Worm (Caenorhabditis elegans) whole organism, late embryonic: ENCODE results near the gene F53A9.1.

ENCODE experiments used
- C08G9.2 ChIP-seq: sonication (generic microtip); optimal IDR thresholded peaks from 2 replicates; lab custom pipeline; 2016; ENCODE audit warnings: mild to moderate bottlenecking, missing genetic modification characterization, moderate library complexity, missing compliant biosample characterization
- C38D4.7 ChIP-seq: fragments of 200-800 bp; sonication (Bioruptor generic); optimal IDR thresholded peaks from 2 replicates; lab custom pipeline; 2018; ENCODE audit warnings: mild to moderate bottlenecking, missing genetic modification characterization, moderate library complexity, missing compliant biosample characterization
- F13H6.1 ChIP-seq: sonication (generic microtip); optimal IDR thresholded peaks from 2 replicates; lab custom pipeline; 2016; ENCODE audit warnings: missing genetic modification characterization, missing compliant biosample characterization
- K09A11.1 ChIP-seq: sonication (generic microtip); optimal IDR thresholded peaks from 2 replicates; lab custom pipeline; 2017; ENCODE audit warnings: antibody characterized with exemption, mild to moderate bottlenecking, missing genetic modification characterization, missing compliant biosample characterization; ENCODE audit not compliant: insufficient read depth
- T23F11.4 ChIP-seq: fragments of 200-800 bp; sonication (Bioruptor generic); optimal IDR thresholded peaks from 2 replicates; lab custom pipeline; 2018; ENCODE audit warnings: mild to moderate bottlenecking, missing genetic modification characterization, missing compliant biosample characterization
- Y22D7AL.16 ChIP-seq: sonication (generic microtip); optimal IDR thresholded peaks from 2 replicates; lab custom pipeline; 2016; ENCODE audit warnings: missing genetic modification characterization, missing compliant biosample characterization
- ahr-1 ChIP-seq: sonication (generic microtip); optimal IDR thresholded peaks from 2 replicates; lab custom pipeline; 2016; ENCODE audit warnings: missing genetic modification characterization, missing compliant biosample characterization
- ama-1 ChIP-seq: fragments of 150-350 bp; optimal IDR thresholded peaks from 2 replicates; lab custom pipeline; 2014
- ceh-14 ChIP-seq: sonication (generic microtip); optimal IDR thresholded peaks from 2 replicates; lab custom pipeline; 2016; ENCODE audit warnings: missing genotype, missing genetic modification characterization, missing compliant biosample characterization
- ceh-19 ChIP-seq: fragments of 200-800 bp; sonication (Bioruptor generic); optimal IDR thresholded peaks from 2 replicates; lab custom pipeline; 2018; ENCODE audit warnings: mild to moderate bottlenecking, missing genetic modification characterization, missing compliant biosample characterization
- ceh-22 ChIP-seq: sonication (generic microtip); optimal IDR thresholded peaks from 2 replicates; lab custom pipeline; 2017; ENCODE audit warnings: missing biosample characterization, missing genetic modification characterization
- ceh-30 ChIP-seq: fragments of 150-350 bp; optimal IDR thresholded peaks from 2 replicates; lab custom pipeline; 2014; ENCODE audit warnings: missing biosample characterization, missing genetic modification characterization
- ceh-34 ChIP-seq: sonication (generic microtip); optimal IDR thresholded peaks from 2 replicates; lab custom pipeline; 2016; ENCODE audit warnings: mild to moderate bottlenecking, missing genetic modification characterization, missing compliant biosample characterization
- ceh-45 ChIP-seq: fragments of 200-800 bp; sonication (Bioruptor generic); IDR thresholded peaks from 2 replicates; pipeline ENCODE4 v1.3.6; 2022; ENCODE audit warnings: missing genetic modification reagents, missing genetic modification characterization, missing compliant biosample characterization
- ceh-48 ChIP-seq: sonication (generic microtip); optimal IDR thresholded peaks from 2 replicates; lab custom pipeline; 2016; ENCODE audit warnings: missing genetic modification characterization, inconsistent platforms, missing compliant biosample characterization
- ceh-9 ChIP-seq: sonication (generic microtip); optimal IDR thresholded peaks from 2 replicates; lab custom pipeline; 2016; ENCODE audit warnings: mild to moderate bottlenecking, missing genetic modification characterization, inconsistent platforms, missing compliant biosample characterization
- dve-1 ChIP-seq: sonication (generic microtip); optimal IDR thresholded peaks from 2 replicates; lab custom pipeline; 2017; ENCODE audit warnings: antibody characterized with exemption, mild to moderate bottlenecking, missing genetic modification characterization, missing compliant biosample characterization
- elt-2 ChIP-seq: sonication (generic microtip); optimal IDR thresholded peaks from 2 replicates; lab custom pipeline; 2016; ENCODE audit warnings: missing genetic modification reagents, missing genetic modification characterization, missing compliant biosample characterization
- elt-4 ChIP-seq: sonication (generic microtip); optimal IDR thresholded peaks from 2 replicates; lab custom pipeline; 2016; ENCODE audit warnings: missing genetic modification characterization, missing compliant biosample characterization
- eyg-1 ChIP-seq: sonication (generic microtip); optimal IDR thresholded peaks from 2 replicates; lab custom pipeline; 2016; ENCODE audit warnings: missing genotype, missing genetic modification characterization, missing compliant biosample characterization
- fkh-6 ChIP-seq: sonication (generic microtip); optimal IDR thresholded peaks from 2 replicates; lab custom pipeline; 2016; ENCODE audit warnings: missing genetic modification characterization, missing compliant biosample characterization
- gmeb-2 ChIP-seq: sonication (generic microtip); optimal IDR thresholded peaks from 2 replicates; lab custom pipeline; 2016; ENCODE audit warnings: missing genetic modification characterization, inconsistent platforms, missing compliant biosample characterization
- hlh-13 ChIP-seq: fragments of 200-800 bp; sonication (Bioruptor generic); optimal IDR thresholded peaks from 2 replicates; lab custom pipeline; 2018; ENCODE audit warnings: mild to moderate bottlenecking, missing genetic modification characterization, missing compliant biosample characterization
- hlh-6 ChIP-seq: sonication (generic microtip); optimal IDR thresholded peaks from 2 replicates; lab custom pipeline; 2016; ENCODE audit warnings: missing genotype, missing genetic modification characterization, missing compliant biosample characterization
- hlh-8 ChIP-seq: sonication (generic microtip); optimal IDR thresholded peaks from 2 replicates; lab custom pipeline; 2016; ENCODE audit warnings: missing genotype, missing genetic modification characterization, missing compliant biosample characterization
- madf-2 ChIP-seq: sonication (generic microtip); optimal IDR thresholded peaks from 2 replicates; lab custom pipeline; 2017; ENCODE audit warnings: missing genetic modification characterization, missing compliant biosample characterization
- nhr-11 ChIP-seq: fragments of 150-350 bp; optimal IDR thresholded peaks from 2 replicates; lab custom pipeline; 2014; ENCODE audit warnings: missing biosample characterization, missing genetic modification characterization
- npax-4 ChIP-seq: sonication (generic microtip); optimal IDR thresholded peaks from 2 replicates; lab custom pipeline; 2016; ENCODE audit warnings: missing genetic modification characterization, missing compliant biosample characterization
- odd-2 ChIP-seq: sonication (generic microtip); optimal IDR thresholded peaks from 2 replicates; lab custom pipeline; 2017; ENCODE audit warnings: antibody characterized with exemption, mild to moderate bottlenecking, missing genetic modification characterization, missing compliant biosample characterization
- pax-1 ChIP-seq: fragments of 150-350 bp; optimal IDR thresholded peaks from 2 replicates; lab custom pipeline; 2014; ENCODE audit warnings: missing biosample characterization, missing genetic modification characterization
- pha-2 ChIP-seq: sonication (generic microtip); optimal IDR thresholded peaks from 2 replicates; lab custom pipeline; 2017; ENCODE audit warnings: mild to moderate bottlenecking, missing genetic modification characterization, missing compliant biosample characterization
- pqm-1 ChIP-seq: sonication (generic microtip); optimal IDR thresholded peaks from 2 replicates; lab custom pipeline; 2016; ENCODE audit warnings: missing genetic modification characterization, missing compliant biosample characterization
- ref-2 ChIP-seq: sonication (generic microtip); optimal IDR thresholded peaks from 2 replicates; lab custom pipeline; 2016; ENCODE audit warnings: missing genetic modification characterization, missing compliant biosample characterization
- rnt-1 ChIP-seq: sonication (generic microtip); optimal IDR thresholded peaks from 2 replicates; lab custom pipeline; 2016; ENCODE audit warnings: missing genetic modification characterization, missing compliant biosample characterization
- sox-2 ChIP-seq: fragments of 200-800 bp; sonication (Bioruptor generic); IDR thresholded peaks from 2 replicates; pipeline ENCODE4 v1.3.6; 2022; ENCODE audit warnings: missing genetic modification reagents, missing genetic modification characterization, missing compliant biosample characterization
- tbx-7 ChIP-seq: sonication (generic microtip); optimal IDR thresholded peaks from 2 replicates; lab custom pipeline; 2016; ENCODE audit warnings: missing genotype, missing genetic modification characterization, missing compliant biosample characterization
- ttx-3 ChIP-seq: sonication (generic microtip); optimal IDR thresholded peaks from 2 replicates; lab custom pipeline; 2016; ENCODE audit warnings: missing genetic modification reagents, missing genetic modification characterization, missing compliant biosample characterization
- ztf-16 ChIP-seq: sonication (generic microtip); optimal IDR thresholded peaks from 2 replicates; lab custom pipeline; 2017; ENCODE audit warnings: missing genetic modification characterization, missing compliant biosample characterization

The F53A9.1 gene

DNA sequence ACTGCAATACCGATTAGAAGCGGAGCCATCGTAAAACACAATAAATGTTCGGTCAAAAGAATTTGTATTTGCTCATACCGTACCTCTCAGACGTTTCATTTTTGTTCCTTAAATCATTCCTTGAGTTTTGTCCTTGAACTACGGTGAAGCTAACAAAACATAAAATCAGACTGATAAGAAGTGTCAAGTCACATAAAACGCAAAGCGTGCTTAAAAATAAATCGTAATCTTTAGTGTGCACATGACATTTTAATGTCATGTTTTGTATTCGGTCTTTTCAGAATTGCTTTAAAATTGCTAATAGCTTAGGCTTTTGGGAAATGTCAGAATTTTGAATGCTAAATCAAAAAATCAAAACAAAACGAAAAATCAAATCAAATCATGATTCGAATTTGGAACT, 1.3 kb downstream of the F53A9.1 start:
- TF ChIP-seq ceh-9 (no peak), C08G9.2 (tag; lab: Kevin White, UChicago) (no peak), madf-2 (tag; lab: Kevin White, UChicago) (no peak), ceh-14 (tag; lab: Kevin White, UChicago) (no peak), T23F11.4 (GFP tag; lab: Kevin White, UChicago) (no peak), ceh-34 (tag; lab: Kevin White, UChicago) (no peak), ztf-16 (no peak), pha-2 (tag; lab: Kevin White, UChicago) (no peak), F13H6.1 (tag; lab: Kevin White, UChicago) (no peak), fkh-6 (no peak), hlh-13 (GFP tag; lab: Kevin White, UChicago) (no peak), Y22D7AL.16 (tag; lab: Kevin White, UChicago) (no peak), elt-2 (tag; lab: Kevin White, UChicago) (no peak), tbx-7 (no peak), ceh-30 (tag; lab: Kevin White, UChicago) (no peak), dve-1 (tag; lab: Kevin White, UChicago) (no peak), ceh-19 (GFP tag; lab: Kevin White, UChicago) (no peak), hlh-8 (tag; lab: Kevin White, UChicago) (no peak), pqm-1 (no peak)

DNA sequence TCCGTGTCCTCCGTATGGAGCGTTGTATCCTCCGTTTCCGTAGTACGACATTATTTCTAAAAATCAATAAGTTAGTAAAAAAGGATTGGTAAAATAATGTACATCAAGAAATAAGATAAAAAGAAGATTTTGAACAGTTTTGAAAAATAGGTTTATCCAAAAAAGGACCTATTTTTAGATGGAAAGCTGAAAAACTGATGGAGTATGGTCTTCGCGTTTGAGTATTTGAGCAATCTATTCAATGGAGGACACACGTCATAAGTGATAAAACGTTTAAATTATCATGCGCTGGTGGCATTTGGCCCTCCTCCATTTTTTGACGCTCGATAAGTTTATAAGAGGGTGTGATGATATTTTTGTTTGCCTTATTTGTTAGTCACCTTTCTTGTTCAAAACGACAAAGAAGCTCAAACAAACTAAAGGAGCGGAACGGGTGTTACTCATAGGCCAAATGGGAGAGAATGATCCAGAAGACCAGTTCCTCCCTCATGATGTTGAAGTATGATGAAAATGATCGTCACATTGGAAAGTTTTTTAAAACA, 2.4 kb downstream of the F53A9.1 start, which contains the start of gene F53A9.6:
TSS of gene F53A9.6 (minus strand) at position 51 of the 542 bp plus-strand sequence.
- TF ChIP-seq eyg-1: no peak
- TF ChIP-seq hlh-8 (tag; lab: Kevin White, UChicago): no peak
- TF ChIP-seq ceh-30 (tag; lab: Kevin White, UChicago): no peak
- no peak for TF ChIP-seq ceh-22 (tag; lab: Kevin White, UChicago)
- TF ChIP-seq ttx-3 (tag; lab: Kevin White, UChicago): no peak
- no peak for TF ChIP-seq npax-4 (tag; lab: Kevin White, UChicago)
- no peak for TF ChIP-seq K09A11.1 (tag; lab: Kevin White, UChicago)
- no peak for TF ChIP-seq pax-1
- no peak for TF ChIP-seq ceh-48 (tag; lab: Kevin White, UChicago)
- no peak for TF ChIP-seq ahr-1
- TF ChIP-seq ceh-45 (GFP tag; lab: Robert Waterston, UW): no peak
- no peak for TF ChIP-seq ref-2 (tag; lab: Kevin White, UChicago)
- TF ChIP-seq rnt-1 (tag; lab: Kevin White, UChicago): no peak
- no peak for TF ChIP-seq C38D4.7 (GFP tag; lab: Kevin White, UChicago)

DNA sequence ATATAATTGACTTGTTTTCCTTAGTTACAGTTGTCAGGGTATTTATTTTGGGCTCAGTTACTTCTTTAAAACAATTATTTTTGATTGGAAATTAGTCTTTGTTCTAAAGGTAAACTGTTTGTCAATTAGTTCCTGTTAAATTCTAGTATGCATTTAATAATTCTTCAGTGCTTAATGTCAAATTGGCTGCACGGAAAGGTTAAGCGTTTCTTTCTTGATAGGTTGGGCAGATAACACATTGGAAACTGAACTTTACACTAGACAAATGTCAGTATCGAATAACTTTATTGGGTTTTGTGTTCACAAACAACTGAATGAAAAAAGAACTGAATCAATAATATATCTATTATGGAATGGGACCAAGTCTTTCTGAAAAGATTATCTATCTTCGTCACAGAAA, 3.5 kb downstream of the F53A9.1 start:
- TF ChIP-seq hlh-6 (tag; lab: Kevin White, UChicago): no peak
- TF ChIP-seq ama-1 (lab: Kevin White, UChicago): no peak
- TF ChIP-seq ceh-22 (tag; lab: Kevin White, UChicago): no peak
- TF ChIP-seq T23F11.4 (GFP tag; lab: Kevin White, UChicago): no peak
- TF ChIP-seq elt-2 (tag; lab: Kevin White, UChicago): no peak
- TF ChIP-seq elt-4 (tag; lab: Kevin White, UChicago): no peak
- TF ChIP-seq gmeb-2 (tag; lab: Kevin White, UChicago): no peak
- TF ChIP-seq ztf-16: no peak
- no peak for TF ChIP-seq sox-2
- no peak for TF ChIP-seq nhr-11 (tag; lab: Kevin White, UChicago)
- TF ChIP-seq odd-2 (tag; lab: Kevin White, UChicago): no peak
- no peak for TF ChIP-seq ahr-1
- no peak for TF ChIP-seq ceh-14 (tag; lab: Kevin White, UChicago)
- TF ChIP-seq rnt-1 (tag; lab: Kevin White, UChicago): no peak
